Fruit fly (Drosophila melanogaster) whole organism, embryonic: ENCODE data around the gene mav.

ENCODE experiments used
- Antp ChIP-seq: fragments of 200-800 bp; sonication (Bioruptor generic); optimal IDR thresholded peaks from 3 replicates; lab custom pipeline; 2016; ENCODE audit warnings: missing biosample characterization, missing genetic modification characterization
- Bdp1 ChIP-seq: fragments of 200-800 bp; sonication (Bioruptor generic); optimal IDR thresholded peaks from 3 replicates; lab custom pipeline; 2016; ENCODE audit warnings: missing biosample characterization, missing genetic modification characterization
- CG1024 ChIP-seq: fragments of 200-800 bp; sonication (Bioruptor generic); IDR thresholded peaks from 2 replicates; pipeline ENCODE4 v1.3.6; 2022; ENCODE audit warnings: missing biosample characterization, missing genetic modification characterization
- CG10267 ChIP-seq: fragments of 200-800 bp; sonication (Bioruptor generic); optimal IDR thresholded peaks from 2 replicates; lab custom pipeline; 2018; ENCODE audit warnings: missing biosample characterization, mild to moderate bottlenecking, missing genetic modification characterization, moderate library complexity
- CG11398 ChIP-seq: fragments of 200-800 bp; sonication (Bioruptor generic); optimal IDR thresholded peaks from 2 replicates; lab custom pipeline; 2016; ENCODE audit warnings: missing biosample characterization, missing genetic modification characterization
- CG12155 ChIP-seq: fragments of 200-800 bp; sonication (Bioruptor generic); optimal IDR thresholded peaks from 3 replicates; lab custom pipeline; 2016; ENCODE audit warnings: missing biosample characterization, missing genetic modification characterization
- CG12391 ChIP-seq: fragments of 200-800 bp; sonication (Bioruptor generic); optimal IDR thresholded peaks from 3 replicates; lab custom pipeline; 2018; ENCODE audit warnings: missing biosample characterization, mild to moderate bottlenecking, missing genetic modification characterization, moderate library complexity
- CG12659 ChIP-seq: fragments of 200-800 bp; sonication (Bioruptor generic); optimal IDR thresholded peaks from 3 replicates; lab custom pipeline; 2017; ENCODE audit warnings: mild to moderate bottlenecking, missing biosample characterization, missing genetic modification reagents, missing genetic modification characterization
- CG13775 ChIP-seq: fragments of 200-800 bp; sonication (Bioruptor generic); optimal IDR thresholded peaks from 3 replicates; lab custom pipeline; 2017; ENCODE audit warnings: missing biosample characterization, mild to moderate bottlenecking, missing genetic modification characterization
- CG14050 ChIP-seq: fragments of 200-800 bp; sonication (Bioruptor generic); IDR thresholded peaks from 3 replicates; pipeline ENCODE4 v1.3.6; 2022; ENCODE audit warnings: missing biosample characterization, missing genetic modification characterization
- CG15479 ChIP-seq: fragments of 200-800 bp; sonication (Bioruptor generic); optimal IDR thresholded peaks from 3 replicates; lab custom pipeline; 2019; ENCODE audit warnings: missing biosample characterization, mild to moderate bottlenecking, missing genetic modification characterization, moderate library complexity
- CG15601 ChIP-seq: fragments of 200-800 bp; sonication (Bioruptor generic); optimal IDR thresholded peaks from 3 replicates; lab custom pipeline; 2019; ENCODE audit warnings: missing biosample characterization, mild to moderate bottlenecking, missing genetic modification characterization, moderate library complexity
- CG17802 ChIP-seq: fragments of 200-800 bp; sonication (Bioruptor generic); optimal IDR thresholded peaks from 2 replicates; lab custom pipeline; 2018; ENCODE audit warnings: missing biosample characterization, mild to moderate bottlenecking, missing genetic modification characterization, moderate library complexity
- CG2889 ChIP-seq: fragments of 200-800 bp; sonication (Bioruptor generic); IDR thresholded peaks from 3 replicates; pipeline ENCODE4 v1.3.6; 2022; ENCODE audit warnings: missing biosample characterization, missing genetic modification characterization
- CG30403 ChIP-seq: fragments of 200-800 bp; sonication (Bioruptor generic); optimal IDR thresholded peaks from 3 replicates; lab custom pipeline; 2016; ENCODE audit warnings: missing biosample characterization, missing genetic modification characterization
- CG4424 ChIP-seq: fragments of 200-800 bp; sonication (Bioruptor generic); optimal IDR thresholded peaks from 3 replicates; lab custom pipeline; 2016; ENCODE audit warnings: missing biosample characterization, missing genetic modification characterization
- CG4617 ChIP-seq: fragments of 200-800 bp; sonication (Bioruptor generic); optimal IDR thresholded peaks from 3 replicates; lab custom pipeline; 2016; ENCODE audit warnings: missing biosample characterization, missing genetic modification characterization, borderline replicate concordance
- CG4730 ChIP-seq: fragments of 200-800 bp; sonication (Bioruptor generic); IDR thresholded peaks from 2 replicates; pipeline ENCODE4 v1.3.6; 2022; ENCODE audit warnings: missing biosample characterization, missing genetic modification characterization
- CG7928 ChIP-seq: fragments of 200-800 bp; sonication (Bioruptor generic); optimal IDR thresholded peaks from 2 replicates; lab custom pipeline; 2017; ENCODE audit warnings: missing biosample characterization, mild to moderate bottlenecking, missing genetic modification characterization
- CG8290 ChIP-seq, 3 experiments: fragments of 200-800 bp; sonication (Bioruptor generic); optimal IDR thresholded peaks; 2 replicates each; lab custom pipeline; 2016 to 2019; ENCODE audit warnings: missing biosample characterization in 3 of 3, missing genetic modification characterization in 3 of 3, mild to moderate bottlenecking in 2 of 3, moderate library complexity in 1 of 3
- CTCF ChIP-seq: fragments of 200-800 bp; sonication (Bioruptor generic); optimal IDR thresholded peaks from 2 replicates; lab custom pipeline; 2017; ENCODE audit warnings: missing biosample characterization, mild to moderate bottlenecking, missing genetic modification characterization, moderate library complexity
- CoRest ChIP-seq: fragments of 200-800 bp; sonication (Bioruptor generic); optimal IDR thresholded peaks from 3 replicates; lab custom pipeline; 2018; ENCODE audit warnings: missing biosample characterization, mild to moderate bottlenecking, missing genetic modification characterization, moderate library complexity
- Dad ChIP-seq: fragments of 200-800 bp; sonication (Bioruptor generic); optimal IDR thresholded peaks from 3 replicates; lab custom pipeline; 2016; ENCODE audit warnings: missing biosample characterization, missing genetic modification characterization
- Dref ChIP-seq: fragments of 200-800 bp; sonication (Bioruptor generic); IDR thresholded peaks from 2 replicates; pipeline ENCODE4 v1.3.6; 2022; ENCODE audit warnings: missing biosample characterization, missing genetic modification characterization
- Gug ChIP-seq: fragments of 200-800 bp; sonication (Bioruptor generic); IDR thresholded peaks from 4 replicates; pipeline ENCODE4 v1.3.6; 2022; ENCODE audit warnings: missing biosample characterization, missing genetic modification characterization
- HmgZ ChIP-seq: fragments of 200-800 bp; sonication (Bioruptor generic); optimal IDR thresholded peaks from 2 replicates; lab custom pipeline; 2018; ENCODE audit warnings: missing biosample characterization, mild to moderate bottlenecking, missing genetic modification characterization
- Hr3 ChIP-seq: fragments of 200-800 bp; sonication (Bioruptor generic); optimal IDR thresholded peaks from 3 replicates; lab custom pipeline; 2016; ENCODE audit warnings: missing biosample characterization, missing genetic modification characterization
- Hsf ChIP-seq: fragments of 200-800 bp; sonication (Bioruptor generic); optimal IDR thresholded peaks from 3 replicates; lab custom pipeline; 2016; ENCODE audit warnings: missing biosample characterization, missing genetic modification characterization
- Sox100B ChIP-seq: fragments of 200-800 bp; sonication (Bioruptor generic); optimal IDR thresholded peaks from 3 replicates; lab custom pipeline; 2018; ENCODE audit warnings: missing biosample characterization, mild to moderate bottlenecking, missing genetic modification characterization
- Sry-δ ChIP-seq: fragments of 200-800 bp; sonication (Bioruptor generic); optimal IDR thresholded peaks from 2 replicates; lab custom pipeline; 2016; ENCODE audit warnings: missing biosample characterization, missing genetic modification characterization
- Ssrp ChIP-seq: fragments of 200-800 bp; sonication (Bioruptor generic); optimal IDR thresholded peaks from 2 replicates; lab custom pipeline; 2018; ENCODE audit warnings: missing biosample characterization, mild to moderate bottlenecking, missing genetic modification characterization, moderate library complexity
- bsh ChIP-seq, 2 experiments: fragments of 200-800 bp; sonication (Bioruptor generic); optimal IDR thresholded peaks; 2 replicates each; lab custom pipeline; 2017 to 2018; ENCODE audit warnings: mild to moderate bottlenecking in 2 of 2, missing biosample characterization in 2 of 2, missing genetic modification characterization in 2 of 2, moderate library complexity in 1 of 2
- btn ChIP-seq: fragments of 200-800 bp; sonication (Bioruptor generic); optimal IDR thresholded peaks from 2 replicates; lab custom pipeline; 2016; ENCODE audit warnings: missing biosample characterization, missing genetic modification characterization
- dmrt11E ChIP-seq: fragments of 200-800 bp; sonication (Bioruptor generic); optimal IDR thresholded peaks from 3 replicates; lab custom pipeline; 2018; ENCODE audit warnings: missing biosample characterization, mild to moderate bottlenecking, missing genetic modification characterization, moderate library complexity
- dpn ChIP-seq, 2 experiments: fragments of 200-800 bp; sonication (Bioruptor generic); optimal IDR thresholded peaks; 3 replicates each; lab custom pipeline; 2016; ENCODE audit warnings: missing biosample characterization in 2 of 2, missing genetic modification characterization in 2 of 2
- dysf ChIP-seq: fragments of 200-800 bp; sonication (Bioruptor generic); IDR thresholded peaks from 3 replicates; pipeline ENCODE4 v1.3.6; 2022; ENCODE audit warnings: missing biosample characterization, missing genetic modification characterization
- emc ChIP-seq: fragments of 200-800 bp; sonication (Bioruptor generic); optimal IDR thresholded peaks from 2 replicates; lab custom pipeline; 2016; ENCODE audit warnings: missing biosample characterization, missing genetic modification characterization
- gfzf ChIP-seq: fragments of 200-800 bp; sonication (Bioruptor generic); optimal IDR thresholded peaks from 2 replicates; lab custom pipeline; 2016; ENCODE audit warnings: missing biosample characterization, mild to moderate bottlenecking, missing genetic modification characterization, moderate library complexity
- ind ChIP-seq: fragments of 200-800 bp; sonication (Bioruptor generic); optimal IDR thresholded peaks from 3 replicates; lab custom pipeline; 2016; ENCODE audit warnings: missing biosample characterization, missing genetic modification characterization
- lola ChIP-seq, 3 experiments: fragments of >200 bp in 2 of 3; fragments of 200-800 bp in 1 of 3; sonication (Bioruptor generic) in 1 of 3; optimal IDR thresholded peaks; 2 replicates each; lab custom pipeline; 2017 to 2019; ENCODE audit warnings: missing biosample characterization in 3 of 3, missing genetic modification characterization in 3 of 3, mild to moderate bottlenecking in 1 of 3, moderate library complexity in 1 of 3
- nau ChIP-seq: fragments of 200-800 bp; sonication (Bioruptor generic); optimal IDR thresholded peaks from 3 replicates; lab custom pipeline; 2017; ENCODE audit warnings: missing biosample characterization, mild to moderate bottlenecking, missing genetic modification characterization, missing genetic modification reagents
- nmo ChIP-seq: fragments of 200-800 bp; sonication (Bioruptor generic); optimal IDR thresholded peaks from 2 replicates; lab custom pipeline; 2018; ENCODE audit warnings: missing biosample characterization, mild to moderate bottlenecking, missing genetic modification characterization, moderate library complexity
- sens ChIP-seq: fragments of 200-800 bp; sonication (Bioruptor generic); peaks from one replicate; lab custom pipeline; 2016; ENCODE audit warnings: missing biosample characterization, missing genetic modification characterization
- sr ChIP-seq: fragments of 200-800 bp; sonication (Bioruptor generic); IDR thresholded peaks from 3 replicates; pipeline ENCODE4 v1.3.6; 2022; ENCODE audit warnings: missing biosample characterization, missing genetic modification characterization
- unc-4 ChIP-seq: fragments of 200-800 bp; sonication (Bioruptor generic); IDR thresholded peaks from 2 replicates; pipeline ENCODE4 v1.3.6; 2022; ENCODE audit warnings: missing biosample characterization, missing genetic modification characterization; ENCODE audit not compliant: partially characterized antibody
- unpg ChIP-seq: fragments of 200-800 bp; sonication (Bioruptor generic); optimal IDR thresholded peaks from 3 replicates; lab custom pipeline; 2018; ENCODE audit warnings: missing biosample characterization, mild to moderate bottlenecking, missing genetic modification characterization, moderate library complexity
- vnd ChIP-seq: fragments of 200-800 bp; sonication (Bioruptor generic); IDR thresholded peaks from 3 replicates; pipeline ENCODE4 v1.3.6; 2022; ENCODE audit warnings: missing biosample characterization, missing genetic modification characterization; ENCODE audit not compliant: partially characterized antibody
- wdn ChIP-seq: fragments of 200-800 bp; sonication (Bioruptor generic); IDR thresholded peaks from 2 replicates; pipeline ENCODE4 v1.3.6; 2022; ENCODE audit warnings: missing biosample characterization, missing genetic modification characterization
- wek ChIP-seq: fragments of 200-800 bp; sonication (Bioruptor generic); optimal IDR thresholded peaks from 3 replicates; lab custom pipeline; 2018; ENCODE audit warnings: missing biosample characterization, mild to moderate bottlenecking, missing genetic modification characterization, moderate library complexity
- yki ChIP-seq: fragments of >200 bp; optimal IDR thresholded peaks from 3 replicates; lab custom pipeline; 2018

mav gene

DNA sequence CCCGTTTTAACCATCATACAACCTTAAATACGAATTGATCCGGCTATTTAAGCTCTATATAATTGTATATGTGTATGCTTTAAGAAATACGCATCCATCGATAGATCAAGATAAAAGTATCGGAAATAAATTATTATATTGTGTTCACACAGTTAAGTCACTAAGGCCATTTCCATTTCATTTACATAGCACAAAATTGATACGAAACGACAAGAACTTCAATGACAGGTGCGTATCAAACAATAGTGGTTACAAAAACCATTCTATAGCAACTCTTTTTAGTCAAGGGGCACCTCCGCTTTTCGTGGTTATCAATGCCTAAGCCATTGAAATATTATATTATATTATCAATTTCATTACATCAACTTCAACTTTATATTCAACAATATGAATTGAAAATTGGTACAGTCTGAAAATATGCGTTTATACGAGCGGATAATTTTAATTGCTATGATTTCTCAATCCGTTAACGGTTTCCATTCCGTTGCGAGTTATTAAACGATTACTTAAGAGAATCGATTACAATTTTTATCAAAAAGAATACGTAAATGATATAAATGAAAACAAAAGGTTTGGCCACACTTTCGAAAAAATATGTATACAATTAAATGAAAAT lies 37.3 kb upstream of the mav start, which contains the start of the genes CG46466 and Slip1 (continued):
- peak; percentile 13 for TF ChIP-seq CG4617 (GFP tag; lab: Kevin White, UChicago)
- TF ChIP-seq gfzf (GFP tag; lab: Kevin White, UChicago), result peak; percentile 47
- TF ChIP-seq wek (GFP tag; lab: Kevin White, UChicago), result no peak
- TF ChIP-seq emc (GFP tag; lab: Kevin White, UChicago), result no peak
- TF ChIP-seq CG12659, result peak; percentile 52
- TF ChIP-seq unpg, result peak; percentile 3
- no peak for TF ChIP-seq Antp (GFP tag; lab: Kevin White, UChicago)
- peak; percentile 25 for TF ChIP-seq CG10267 (tag; lab: Kevin White, UChicago)
- peak; percentile 15 for TF ChIP-seq CG8290 (GFP tag; optimal IDR thresholded peaks at IDR 0.05; lab: Kevin White, UChicago)
- TF ChIP-seq CG8290 (tag; optimal IDR thresholded peaks at IDR 0.05; lab: Kevin White, UChicago), result peak in 1 of 2 experiments; percentile 23
- no peak for TF ChIP-seq Bdp1 (GFP tag; lab: Kevin White, UChicago)
- TF ChIP-seq wdn (GFP tag; lab: Robert Waterston, UW), result no peak
- peak; percentile 65 for TF ChIP-seq sens (GFP tag; lab: Kevin White, UChicago)
- no peak for TF ChIP-seq CG2889 (GFP tag; lab: Robert Waterston, UW)
- no peak for TF ChIP-seq nau
- no peak for TF ChIP-seq yki
- no peak for TF ChIP-seq CTCF (GFP tag; lab: Kevin White, UChicago)
- no peak for TF ChIP-seq CG15479 (GFP tag; lab: Kevin White, UChicago)
- TF ChIP-seq CG30403 (GFP tag; lab: Kevin White, UChicago), result peak; percentile 31
- no peak for TF ChIP-seq CG11398 (GFP tag; lab: Kevin White, UChicago)
- TF ChIP-seq lola (GFP tag; optimal IDR thresholded peaks at IDR 0.05; lab: Kevin White, UChicago), result peak in 2 of 3 experiments; percentile 27 to 87
- no peak for TF ChIP-seq Hsf (GFP tag; lab: Kevin White, UChicago)
- peak in 1 of 2 experiments; percentile 18 for TF ChIP-seq dpn (GFP tag; optimal IDR thresholded peaks at IDR 0.05; lab: Kevin White, UChicago)
- TF ChIP-seq sr (GFP tag; lab: Robert Waterston, UW), result no peak
- peak; percentile 25 for TF ChIP-seq HmgZ
- no peak for TF ChIP-seq CG7928 (GFP tag; lab: Kevin White, UChicago)
- peak; percentile 96 for TF ChIP-seq CG17802 (tag; lab: Kevin White, UChicago)
- peak; percentile 27 for TF ChIP-seq CG4424 (GFP tag; lab: Kevin White, UChicago)
- TF ChIP-seq CG12155, result peak; percentile 13
- TF ChIP-seq CoRest (tag; lab: Kevin White, UChicago), result peak; percentile 59
- peak; percentile 13 for TF ChIP-seq Sox100B (GFP tag; lab: Kevin White, UChicago)
- no peak for TF ChIP-seq Gug (GFP tag; lab: Robert Waterston, UW)
- TF ChIP-seq CG13775 (GFP tag; lab: Kevin White, UChicago), result peak; percentile 31
- no peak for TF ChIP-seq CG4730 (GFP tag; lab: Robert Waterston, UW)
- peak in 1 of 2 experiments; percentile 11 for TF ChIP-seq bsh (GFP tag; optimal IDR thresholded peaks at IDR 0.05; lab: Kevin White, UChicago)
- TF ChIP-seq vnd, result 0 out of 3 replicates have a peak, but pooled peaks have one; percentile 45
- TF ChIP-seq Dref (GFP tag; lab: Robert Waterston, UW), result peak; percentile 61
- TF ChIP-seq dmrt11E (tag; lab: Kevin White, UChicago), result peak; percentile 26
- TF ChIP-seq Sry-δ (GFP tag; lab: Kevin White, UChicago), result peak; percentile 47
- no peak for TF ChIP-seq CG14050 (GFP tag; lab: Robert Waterston, UW)
- TF ChIP-seq ind (GFP tag; lab: Kevin White, UChicago), result peak; percentile 47
- no peak for TF ChIP-seq Dad (GFP tag; lab: Kevin White, UChicago)
- TF ChIP-seq CG1024 (GFP tag; lab: Robert Waterston, UW), result peak; percentile 94
- TF ChIP-seq CG15601 (tag; lab: Kevin White, UChicago), result no peak
- TF ChIP-seq CG12391 (tag; lab: Kevin White, UChicago), result peak; percentile 47
- peak; percentile 58 for TF ChIP-seq nmo
- TF ChIP-seq btn, result no peak
- peak; percentile 33 for TF ChIP-seq Ssrp (tag; lab: Kevin White, UChicago)
- peak; percentile 8 for TF ChIP-seq Hr3 (GFP tag; lab: Kevin White, UChicago)
- TF ChIP-seq dysf (GFP tag; lab: Robert Waterston, UW), result no peak
- TF ChIP-seq unc-4 (GFP tag; lab: Robert Waterston, UW), result peak; percentile 21; the same call in 1 of the 2 replicates
